Worm (Caenorhabditis elegans) whole organism, young adult: ENCODE data around the gene lido-16.

ENCODE experiments used
- pha-4 ChIP-seq: fragments of 150-350 bp; sonication (generic microtip); optimal IDR thresholded peaks from 2 replicates; lab custom pipeline; 2014; ENCODE audit warnings: missing biosample characterization, missing genetic modification reagents, missing genetic modification characterization
- repo-1 ChIP-seq: sonication (generic microtip); optimal IDR thresholded peaks from 2 replicates; lab custom pipeline; 2017; ENCODE audit warnings: mild to moderate bottlenecking, missing genetic modification characterization, missing compliant biosample characterization
- sdz-38 ChIP-seq: sonication (generic microtip); optimal IDR thresholded peaks from 2 replicates; lab custom pipeline; 2016; ENCODE audit warnings: missing genotype, missing genetic modification characterization, missing compliant biosample characterization

DNA sequence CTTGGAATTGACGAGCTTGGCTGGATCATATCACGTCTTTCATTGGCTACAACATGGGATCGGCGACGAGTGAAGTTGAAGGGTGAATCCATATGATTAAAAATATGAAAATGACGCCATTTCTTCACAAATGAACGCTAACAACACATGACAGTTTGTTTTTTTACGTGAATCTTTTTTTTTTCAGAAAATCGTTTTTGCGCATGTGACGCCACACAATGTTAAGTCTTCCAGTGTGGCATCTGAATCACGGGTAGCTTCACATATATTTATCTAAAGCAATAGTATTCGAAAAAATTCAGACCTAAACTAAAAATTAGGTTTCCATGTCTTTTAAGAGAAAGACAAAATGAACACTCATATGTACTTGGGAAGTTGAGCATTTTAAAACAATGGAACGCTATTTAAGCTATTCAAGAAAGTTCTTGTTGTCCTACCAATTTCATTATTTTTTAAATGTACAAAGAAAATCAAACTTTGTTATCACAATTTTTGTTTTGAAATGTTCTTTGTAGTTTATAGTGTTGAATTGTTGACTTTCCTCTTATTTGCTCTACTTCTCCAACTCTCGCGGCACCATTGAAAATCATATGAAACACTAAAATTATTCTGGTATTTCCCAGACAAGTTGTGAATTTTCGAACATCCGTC lies at the start of gene lido-16, which contains the start of gene plpp-1.2:
- TF ChIP-seq sdz-38 (tag; lab: Kevin White, UChicago) (no peak), repo-1 (tag; lab: Kevin White, UChicago) (no peak), pha-4 (no peak)
